Fruit fly (Drosophila melanogaster): ENCODE measurements around the gene NP15.6.

The NP15.6 gene

DNA sequence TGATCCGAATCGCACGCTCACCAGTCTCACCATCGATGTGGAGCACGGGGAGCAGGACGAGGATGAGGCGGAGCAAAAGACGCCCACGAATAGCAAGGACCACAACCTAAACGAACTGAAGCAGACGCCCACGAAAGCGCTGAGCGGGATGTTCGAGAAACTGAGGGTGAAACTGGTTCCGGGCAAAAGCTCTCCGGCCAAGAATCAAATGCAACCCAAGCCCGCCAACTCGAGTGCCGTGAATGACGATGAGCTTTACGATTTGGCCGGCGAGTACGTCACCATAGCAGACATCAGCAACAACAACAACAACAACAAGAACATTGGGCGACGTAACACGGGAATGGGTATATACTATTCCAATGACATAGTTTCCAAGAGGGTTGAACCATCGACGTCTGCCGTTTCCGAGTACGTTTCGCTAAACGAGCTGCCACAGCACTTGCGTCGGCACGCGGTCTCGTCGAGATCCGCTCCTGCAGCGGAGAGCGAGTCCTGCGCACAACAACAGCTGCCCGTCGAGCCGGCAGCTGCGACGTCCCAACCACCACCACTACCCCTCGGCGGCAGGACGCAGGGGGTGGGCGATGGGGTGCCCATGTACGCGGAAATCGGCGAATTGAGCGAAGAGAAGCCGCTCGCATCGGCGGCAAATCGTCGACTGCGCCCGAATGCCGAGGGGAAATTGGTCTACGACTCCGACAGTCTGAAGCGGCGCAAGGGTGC lies 9.7 kb upstream of the NP15.6 start:
- no peak for TF ChIP-seq bab1 (GFP tag; optimal IDR thresholded peaks at IDR 0.05)
- peak; percentile 13 for TF ChIP-seq cic (GFP tag; optimal IDR thresholded peaks at IDR 0.05)
- TF ChIP-seq pad (GFP tag; optimal IDR thresholded peaks at IDR 0.05), result peak; percentile 82

DNA sequence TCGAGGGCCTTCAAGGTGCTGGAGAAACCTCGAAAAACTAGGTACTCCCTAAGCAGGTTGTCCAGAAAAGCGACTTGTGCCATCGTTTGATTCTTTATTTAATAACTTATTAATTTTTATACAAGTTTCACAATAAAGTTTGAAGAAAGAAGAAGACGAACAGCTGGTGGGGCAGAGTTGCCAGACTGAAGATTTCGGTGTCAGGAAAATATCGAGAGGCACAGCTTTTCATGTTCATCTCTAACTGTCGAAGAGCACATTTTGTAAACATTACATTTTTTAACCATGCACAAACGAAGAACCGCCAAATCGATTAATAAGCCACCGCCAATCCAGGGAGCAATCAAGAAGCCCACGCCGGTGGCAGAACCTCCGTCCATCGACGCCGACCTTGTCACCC lies 3.3 kb upstream of the NP15.6 start, which contains the start of the genes CG6005 and CG14286:
Gene CG6005, minus strand, starts transcription at position 169 of the 400 bp plus-strand sequence.
Gene CG14286, plus strand, starts transcription at position 231 of the 400 bp plus-strand sequence.
- TF ChIP-seq CG1620 (GFP tag; optimal IDR thresholded peaks at IDR 0.05), result peak; percentile 77
- peak; percentile 18 for TF ChIP-seq bab1 (GFP tag; optimal IDR thresholded peaks at IDR 0.05)
- TF ChIP-seq CG7045 (GFP tag; optimal IDR thresholded peaks at IDR 0.05), result no peak
- TF ChIP-seq Crg-1 (GFP tag; optimal IDR thresholded peaks at IDR 0.05), result peak; percentile 29
- TF ChIP-seq cic (GFP tag; optimal IDR thresholded peaks at IDR 0.05), result no peak
- TF ChIP-seq ovo (GFP tag; optimal IDR thresholded peaks at IDR 0.05), result peak; percentile 23
- no peak for TF ChIP-seq CG33017 (tag; optimal IDR thresholded peaks at IDR 0.05)
- peak; percentile 25 for TF ChIP-seq CG11617 (GFP tag; optimal IDR thresholded peaks at IDR 0.05)
- TF ChIP-seq tj (GFP tag; optimal IDR thresholded peaks at IDR 0.05), result peak; percentile 51
- TF ChIP-seq CG14711 (tag; optimal IDR thresholded peaks at IDR 0.05), result peak; percentile 3
- peak; percentile 33 for TF ChIP-seq Hr96 (GFP tag; optimal IDR thresholded peaks at IDR 0.05)
- TF ChIP-seq CG12768 (GFP tag; optimal IDR thresholded peaks at IDR 0.05), result no peak
- peak; percentile 30 for TF ChIP-seq CG7101 (tag; optimal IDR thresholded peaks at IDR 0.05)
- TF ChIP-seq Clk (GFP tag; optimal IDR thresholded peaks at IDR 0.05), result no peak
- TF ChIP-seq kay (GFP tag; ENCODE audit: borderline replicate concordance), result no peak
- TF ChIP-seq Mnt (GFP tag; optimal IDR thresholded peaks at IDR 0.05), result peak; percentile 70
- no peak for TF ChIP-seq toe (GFP tag; optimal IDR thresholded peaks at IDR 0.05)
- no peak for TF ChIP-seq cnc (optimal IDR thresholded peaks at IDR 0.05)
- TF ChIP-seq CG5204 (GFP tag; optimal IDR thresholded peaks at IDR 0.05), result no peak
- TF ChIP-seq pad (GFP tag; optimal IDR thresholded peaks at IDR 0.05), result no peak

DNA sequence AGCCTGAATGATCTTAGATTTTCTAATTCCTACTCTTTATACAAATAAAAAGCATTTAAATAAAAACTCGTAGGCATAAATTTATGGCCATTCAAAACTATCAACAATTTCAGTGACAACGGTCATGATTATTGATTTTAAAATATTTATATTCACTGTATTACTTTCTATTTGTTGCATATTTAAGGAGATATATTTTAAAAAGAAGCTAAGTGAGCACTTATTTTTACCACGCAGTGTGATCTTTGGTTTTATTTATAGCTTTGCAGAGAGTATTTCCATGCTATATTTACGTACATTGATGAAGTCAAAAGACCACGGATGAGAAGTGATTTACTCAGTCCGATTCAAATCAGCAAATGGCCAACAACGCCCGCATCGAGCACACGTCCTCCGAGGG lies 2.4 kb upstream of the NP15.6 start, which contains the start of gene CG14285:
Gene CG14285, plus strand, starts transcription at position 339 of the 400 bp plus-strand sequence.
- TF ChIP-seq CG12768 (GFP tag; optimal IDR thresholded peaks at IDR 0.05), result no peak
- TF ChIP-seq Hr96 (GFP tag; optimal IDR thresholded peaks at IDR 0.05), result no peak
- no peak for TF ChIP-seq CG7101 (tag; optimal IDR thresholded peaks at IDR 0.05)

DNA sequence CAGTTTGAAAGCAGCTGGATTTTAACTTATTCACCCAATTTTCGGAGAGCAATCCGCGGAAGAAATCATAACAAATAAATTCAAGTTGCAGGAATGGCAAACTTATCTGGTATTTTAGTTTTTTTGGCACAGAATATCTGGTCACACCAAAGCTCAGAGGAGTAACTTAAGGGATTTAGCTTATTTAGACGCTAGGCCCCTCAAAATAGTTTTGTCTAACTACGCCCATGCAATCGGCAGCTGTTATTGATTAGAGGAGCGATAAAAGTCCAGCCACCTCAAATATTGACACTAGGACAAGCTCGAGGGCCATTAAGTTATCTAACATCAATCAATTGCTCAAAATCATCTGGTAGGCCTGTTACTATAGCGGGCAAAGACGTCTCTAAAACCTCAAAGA lies 1.6 kb downstream of the NP15.6 start, which contains the start of the genes GatA and P5cr:
Gene GatA, minus strand, starts transcription at position 100 of the 400 bp plus-strand sequence.
Gene P5cr, plus strand, starts transcription at position 174 of the 400 bp plus-strand sequence.
- TF ChIP-seq kay (GFP tag; ENCODE audit: borderline replicate concordance) (no peak), CG14711 (tag; optimal IDR thresholded peaks at IDR 0.05) (peak; percentile 80), CG33017 (tag; optimal IDR thresholded peaks at IDR 0.05) (peak; percentile 88), CG7045 (GFP tag; optimal IDR thresholded peaks at IDR 0.05) (peak; percentile 85), CG7101 (tag; optimal IDR thresholded peaks at IDR 0.05) (peak; percentile 86), CG1620 (GFP tag; optimal IDR thresholded peaks at IDR 0.05) (peak; percentile 75), CG5204 (GFP tag; optimal IDR thresholded peaks at IDR 0.05) (no peak), ovo (GFP tag; optimal IDR thresholded peaks at IDR 0.05) (peak; percentile 26), Mnt (GFP tag; optimal IDR thresholded peaks at IDR 0.05) (peak; percentile 75), bab1 (GFP tag; optimal IDR thresholded peaks at IDR 0.05) (peak; percentile 68), CG12768 (GFP tag; optimal IDR thresholded peaks at IDR 0.05) (peak; percentile 83), Clk (GFP tag; optimal IDR thresholded peaks at IDR 0.05) (peak; percentile 65), Crg-1 (GFP tag; optimal IDR thresholded peaks at IDR 0.05) (peak; percentile 86), CG11617 (GFP tag; optimal IDR thresholded peaks at IDR 0.05) (peak; percentile 72), cic (GFP tag; optimal IDR thresholded peaks at IDR 0.05) (peak; percentile 59), pad (GFP tag; optimal IDR thresholded peaks at IDR 0.05) (peak; percentile 56), tj (GFP tag; optimal IDR thresholded peaks at IDR 0.05) (peak; percentile 8), Hr96 (GFP tag; optimal IDR thresholded peaks at IDR 0.05) (peak; percentile 40), cnc (optimal IDR thresholded peaks at IDR 0.05) (no peak), toe (GFP tag; optimal IDR thresholded peaks at IDR 0.05) (no peak)

DNA sequence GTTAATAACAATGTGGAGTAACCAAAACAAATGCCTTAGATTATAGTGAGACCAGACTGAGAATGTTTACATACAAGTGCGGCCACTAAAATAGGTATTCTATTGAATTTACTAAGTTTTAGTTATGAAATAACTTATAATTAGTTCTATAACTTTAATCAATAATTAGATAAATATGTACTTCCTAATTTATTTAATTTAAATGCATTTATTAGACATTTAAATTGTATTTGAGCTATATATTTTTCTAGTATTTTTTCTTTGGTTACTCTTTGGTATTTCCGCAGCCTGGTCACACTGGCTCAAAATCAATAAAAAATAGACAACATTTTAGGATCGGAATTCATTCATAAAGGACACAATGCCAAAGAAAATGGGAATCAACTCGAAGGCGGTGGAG lies 4.0 kb downstream of the NP15.6 start, which contains the start of the genes Prp18 and CG6013:
Gene Prp18, minus strand, starts transcription at position 62 of the 400 bp plus-strand sequence.
Gene CG6013, plus strand, starts transcription at position 294 of the 400 bp plus-strand sequence.
- TF ChIP-seq CG11617 (GFP tag; optimal IDR thresholded peaks at IDR 0.05), result peak; percentile 53
- no peak for TF ChIP-seq CG1620 (GFP tag; optimal IDR thresholded peaks at IDR 0.05)
- no peak for TF ChIP-seq kay (GFP tag; ENCODE audit: borderline replicate concordance)
- TF ChIP-seq CG5204 (GFP tag; optimal IDR thresholded peaks at IDR 0.05), result no peak
- TF ChIP-seq CG7045 (GFP tag; optimal IDR thresholded peaks at IDR 0.05), result peak; percentile 36
- TF ChIP-seq Crg-1 (GFP tag; optimal IDR thresholded peaks at IDR 0.05), result no peak
- TF ChIP-seq Hr96 (GFP tag; optimal IDR thresholded peaks at IDR 0.05), result no peak
- peak; percentile 63 for TF ChIP-seq CG33017 (tag; optimal IDR thresholded peaks at IDR 0.05)
- peak; percentile 77 for TF ChIP-seq CG7101 (tag; optimal IDR thresholded peaks at IDR 0.05)
- TF ChIP-seq bab1 (GFP tag; optimal IDR thresholded peaks at IDR 0.05), result peak; percentile 75
- peak; percentile 8 for TF ChIP-seq pad (GFP tag; optimal IDR thresholded peaks at IDR 0.05)
- TF ChIP-seq CG14711 (tag; optimal IDR thresholded peaks at IDR 0.05), result peak; percentile 72
- TF ChIP-seq cnc (optimal IDR thresholded peaks at IDR 0.05), result no peak
- TF ChIP-seq ovo (GFP tag; optimal IDR thresholded peaks at IDR 0.05), result no peak
- TF ChIP-seq Mnt (GFP tag; optimal IDR thresholded peaks at IDR 0.05), result no peak
- TF ChIP-seq CG12768 (GFP tag; optimal IDR thresholded peaks at IDR 0.05), result no peak
- no peak for TF ChIP-seq tj (GFP tag; optimal IDR thresholded peaks at IDR 0.05)
- TF ChIP-seq cic (GFP tag; optimal IDR thresholded peaks at IDR 0.05), result no peak
- no peak for TF ChIP-seq Clk (GFP tag; optimal IDR thresholded peaks at IDR 0.05)
- TF ChIP-seq toe (GFP tag; optimal IDR thresholded peaks at IDR 0.05), result no peak

DNA sequence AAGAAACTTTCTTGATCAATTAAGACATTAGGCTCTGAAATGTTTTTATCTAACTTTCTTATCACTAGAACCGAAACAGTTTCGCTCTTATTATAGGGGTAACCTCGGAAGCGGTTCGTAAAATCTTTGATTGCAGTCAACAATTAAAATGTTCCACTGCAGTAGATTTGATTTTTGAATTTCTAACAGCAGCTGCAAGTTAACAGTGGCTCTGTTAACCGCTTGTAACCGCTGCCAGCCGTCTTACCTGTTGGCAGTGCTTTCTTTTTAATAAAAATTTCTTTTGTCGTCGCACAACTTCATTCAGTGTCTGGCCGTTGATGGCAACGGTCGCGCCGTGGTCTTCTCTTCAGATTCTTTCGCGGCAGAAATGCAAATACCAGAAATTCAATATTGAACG lies 6.1 kb downstream of the NP15.6 start, which contains the start of gene CG6026:
Gene CG6026, plus strand, starts transcription at position 301 of the 400 bp plus-strand sequence.
- TF ChIP-seq Crg-1 (GFP tag; optimal IDR thresholded peaks at IDR 0.05) (no peak), cic (GFP tag; optimal IDR thresholded peaks at IDR 0.05) (no peak), Hr96 (GFP tag; optimal IDR thresholded peaks at IDR 0.05) (no peak), cnc (optimal IDR thresholded peaks at IDR 0.05) (no peak), CG11617 (GFP tag; optimal IDR thresholded peaks at IDR 0.05) (no peak), kay (GFP tag; ENCODE audit: borderline replicate concordance) (no peak), pad (GFP tag; optimal IDR thresholded peaks at IDR 0.05) (no peak), bab1 (GFP tag; optimal IDR thresholded peaks at IDR 0.05) (no peak), CG1620 (GFP tag; optimal IDR thresholded peaks at IDR 0.05) (no peak), tj (GFP tag; optimal IDR thresholded peaks at IDR 0.05) (no peak), CG12768 (GFP tag; optimal IDR thresholded peaks at IDR 0.05) (no peak), CG7101 (tag; optimal IDR thresholded peaks at IDR 0.05) (no peak), CG7045 (GFP tag; optimal IDR thresholded peaks at IDR 0.05) (no peak), Mnt (GFP tag; optimal IDR thresholded peaks at IDR 0.05) (no peak), CG5204 (GFP tag; optimal IDR thresholded peaks at IDR 0.05) (no peak)
